In the genomic region with DNA sequence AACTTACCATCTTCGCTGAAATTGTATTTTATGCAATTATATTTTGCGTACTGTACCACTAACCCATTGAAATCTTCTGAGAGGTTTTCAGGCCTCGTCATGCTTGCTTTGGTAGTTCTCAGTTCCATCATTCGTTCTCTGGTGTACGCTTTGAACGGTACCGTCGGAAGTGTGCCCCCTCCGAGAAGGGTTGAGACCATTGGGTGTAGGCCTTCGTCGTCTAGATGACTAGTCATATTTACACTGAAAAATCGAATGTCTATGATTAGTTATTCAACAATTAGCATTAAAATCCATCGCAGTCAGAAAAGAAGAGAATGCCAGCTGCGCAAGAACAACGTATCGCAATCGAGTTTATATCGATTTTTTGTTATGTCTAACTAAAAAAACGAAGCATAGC, we compare ENCODE assay signal across 4 worm cellular contexts.
TF ChIP-seq lines count a peak whose summit lies in the region.

Gene ifet-1 (minus strand): TSS at position 243 of the 400 bp plus-strand sequence.

TF ChIP-seq in whole organism, L1 larva, 84 proteins besides CTCF, POLR2A, EP300 and RAD21:
- TF ChIP-seq nhr-28 (tag; optimal IDR thresholded peaks at IDR 0.05; lab: Kevin White, UChicago) (no peak), nhr-85 (tag; lab: Kevin White, UChicago) (peak; percentile 18), pag-3 (tag; optimal IDR thresholded peaks at IDR 0.05; lab: Kevin White, UChicago; ENCODE audit: borderline replicate concordance, insufficient read depth) (no peak), nhr-12 (tag; optimal IDR thresholded peaks at IDR 0.05; lab: Kevin White, UChicago) (no peak), ceh-8 (GFP tag; optimal IDR thresholded peaks at IDR 0.05; lab: Kevin White, UChicago) (no peak), tbx-2 (tag; optimal IDR thresholded peaks at IDR 0.05; lab: Kevin White, UChicago) (no peak), ets-5 (GFP tag; IDR thresholded peaks at IDR 0.05; lab: Robert Waterston, UW) (no peak), nhr-77 (tag; optimal IDR thresholded peaks at IDR 0.05; lab: Kevin White, UChicago) (no peak)

TF ChIP-seq in whole organism, L3 larva, 47 proteins besides CTCF, POLR2A, EP300 and RAD21:
- TF ChIP-seq pqm-1 (tag; optimal IDR thresholded peaks at IDR 0.05; lab: Kevin White, UChicago) (no peak), ama-1 (optimal IDR thresholded peaks at IDR 0.05; lab: Kevin White, UChicago) (peak; percentile 12)

TF ChIP-seq in whole organism, L4 larva, 104 proteins besides CTCF, POLR2A, EP300 and RAD21:
- peak; percentile 81 for TF ChIP-seq aha-1 (tag; lab: Kevin White, UChicago)
- TF ChIP-seq tra-1 (GFP tag; IDR thresholded peaks at IDR 0.05; lab: Robert Waterston, UW), result 0 out of 2 replicates have a peak, but pooled peaks have one; percentile 21
- TF ChIP-seq ceh-20 (GFP tag; IDR thresholded peaks at IDR 0.05; lab: Robert Waterston, UW), result no peak
- TF ChIP-seq F49E8.2 (tag; optimal IDR thresholded peaks at IDR 0.05; lab: Kevin White, UChicago; ENCODE audit: borderline replicate concordance), result no peak
- no peak for TF ChIP-seq lin-38 (GFP tag; IDR thresholded peaks at IDR 0.05; lab: Robert Waterston, UW)
- TF ChIP-seq unc-130 (GFP tag; optimal IDR thresholded peaks at IDR 0.05; lab: Kevin White, UChicago), result no peak
- no peak for TF ChIP-seq snpc-1.2 (GFP tag; IDR thresholded peaks at IDR 0.05; lab: Robert Waterston, UW)
- no peak for TF ChIP-seq mep-1 (tag; optimal IDR thresholded peaks at IDR 0.05; lab: Kevin White, UChicago)
- no peak for TF ChIP-seq lin-1 (GFP tag; IDR thresholded peaks at IDR 0.05; lab: Robert Waterston, UW)
- TF ChIP-seq fkh-10 (GFP tag; optimal IDR thresholded peaks at IDR 0.05; lab: Kevin White, UChicago), result no peak
- TF ChIP-seq gei-8 (GFP tag; optimal IDR thresholded peaks at IDR 0.05; lab: Kevin White, UChicago), result no peak
- TF ChIP-seq T26A8.4 (GFP tag; IDR thresholded peaks at IDR 0.05; lab: Robert Waterston, UW), result no peak
- TF ChIP-seq php-3 (GFP tag; IDR thresholded peaks at IDR 0.05; lab: Robert Waterston, UW), result no peak
- no peak for TF ChIP-seq mes-2 (tag; optimal IDR thresholded peaks at IDR 0.05; lab: Kevin White, UChicago; ENCODE audit: poor library complexity, severe bottlenecking)

TF ChIP-seq in whole organism, young adult, 124 proteins besides CTCF, POLR2A, EP300 and RAD21:
- TF ChIP-seq bed-1 (GFP tag; IDR thresholded peaks at IDR 0.05; lab: Robert Waterston, UW), result no peak
- TF ChIP-seq Y56A3A.18 (GFP tag; IDR thresholded peaks at IDR 0.05; lab: Robert Waterston, UW), result peak; percentile 59; the same call in 1 of the 2 replicates
